Worm (Caenorhabditis elegans) whole organism, L3 larva: ENCODE data around the gene clec-5.

Experiments used
- R02D3.7 ChIP-seq: fragments of 150-350 bp; optimal IDR thresholded peaks from 2 replicates; lab custom pipeline; 2014; ENCODE audit warnings: missing biosample characterization, missing genetic modification characterization
- ZK546.5 ChIP-seq: sonication (generic microtip); optimal IDR thresholded peaks from 2 replicates; lab custom pipeline; 2017; ENCODE audit warnings: missing biosample characterization, missing genetic modification characterization
- aly-2 ChIP-seq: fragments of 150-350 bp; optimal IDR thresholded peaks from 2 replicates; lab custom pipeline; 2014; ENCODE audit warnings: missing biosample characterization, missing genetic modification characterization
- ama-1 ChIP-seq: fragments of 150-350 bp; optimal IDR thresholded peaks from 2 replicates; lab custom pipeline; 2018
- ceh-28 ChIP-seq: fragments of 150-350 bp; optimal IDR thresholded peaks from 2 replicates; lab custom pipeline; 2014; ENCODE audit warnings: missing biosample characterization, missing genetic modification reagents, missing genetic modification characterization
- ceh-9 ChIP-seq: sonication (generic microtip); optimal IDR thresholded peaks from 2 replicates; lab custom pipeline; 2018; ENCODE audit warnings: missing biosample characterization, missing genetic modification characterization
- daf-12 ChIP-seq: fragments of 150-350 bp; optimal IDR thresholded peaks from 2 replicates; lab custom pipeline; 2014; ENCODE audit warnings: missing biosample characterization, missing genetic modification reagents, missing genetic modification characterization
- egl-27 ChIP-seq: sonication (generic microtip); optimal IDR thresholded peaks from 4 replicates; lab custom pipeline; 2017; ENCODE audit warnings: missing biosample characterization, missing genetic modification reagents, missing genetic modification characterization
- egl-5 ChIP-seq: fragments of 150-350 bp; optimal IDR thresholded peaks from 2 replicates; lab custom pipeline; 2017; ENCODE audit warnings: missing biosample characterization, missing genetic modification reagents, missing genetic modification characterization, inconsistent platforms
- elt-1 ChIP-seq: fragments of 150-350 bp; optimal IDR thresholded peaks from 2 replicates; lab custom pipeline; 2014; ENCODE audit warnings: missing biosample characterization, missing genetic modification characterization
- elt-2 ChIP-seq: sonication (generic microtip); optimal IDR thresholded peaks from 2 replicates; lab custom pipeline; 2016; ENCODE audit warnings: missing genetic modification reagents, mild to moderate bottlenecking, missing genetic modification characterization, missing compliant biosample characterization
- elt-3 ChIP-seq, 3 experiments: fragments of 150-350 bp in 1 of 3; sonication (generic microtip) in 2 of 3; optimal IDR thresholded peaks; 2 replicates in 2 of 3; 4 replicates in 1 of 3; lab custom pipeline; 2014 to 2017; ENCODE audit warnings: missing biosample characterization in 3 of 3, missing genetic modification characterization in 3 of 3
- eor-1 ChIP-seq, 2 experiments: fragments of 150-350 bp; optimal IDR thresholded peaks; 2 replicates each; lab custom pipeline; 2014 to 2018; ENCODE audit warnings: missing biosample characterization in 2 of 2, missing genetic modification characterization in 2 of 2
- fkh-10 ChIP-seq: sonication (generic microtip); optimal IDR thresholded peaks from 2 replicates; lab custom pipeline; 2017; ENCODE audit warnings: missing biosample characterization, missing genetic modification reagents, missing genetic modification characterization
- fos-1 ChIP-seq: fragments of 150-350 bp; optimal IDR thresholded peaks from 2 replicates; lab custom pipeline; 2014; ENCODE audit warnings: missing biosample characterization, missing genetic modification characterization
- hmg-11 ChIP-seq: sonication (generic microtip); optimal IDR thresholded peaks from 2 replicates; lab custom pipeline; 2016; ENCODE audit warnings: missing genetic modification characterization, missing compliant biosample characterization
- jun-1 ChIP-seq: fragments of 150-350 bp; optimal IDR thresholded peaks from 2 replicates; lab custom pipeline; 2014; ENCODE audit warnings: missing biosample characterization, missing genetic modification reagents, missing genetic modification characterization
- lin-15B ChIP-seq: fragments of 150-350 bp; optimal IDR thresholded peaks from 2 replicates; lab custom pipeline; 2014; ENCODE audit warnings: missing biosample characterization, missing genetic modification characterization
- lin-39 ChIP-seq: fragments of 150-350 bp; optimal IDR thresholded peaks from 2 replicates; lab custom pipeline; 2018; ENCODE audit warnings: missing biosample characterization, missing genetic modification reagents, missing genetic modification characterization
- lsy-12 ChIP-seq: sonication (generic microtip); optimal IDR thresholded peaks from 2 replicates; lab custom pipeline; 2016; ENCODE audit warnings: mild to moderate bottlenecking, missing genetic modification characterization, missing compliant biosample characterization
- mdl-1 ChIP-seq: fragments of 150-350 bp; optimal IDR thresholded peaks from 2 replicates; lab custom pipeline; 2014; ENCODE audit warnings: missing biosample characterization, missing genetic modification characterization
- mml-1 ChIP-seq: fragments of 150-350 bp; sonication (generic microtip); optimal IDR thresholded peaks from 3 replicates; lab custom pipeline; 2014; ENCODE audit warnings: missing biosample characterization, missing genetic modification characterization
- nfya-1 ChIP-seq: sonication (generic microtip); optimal IDR thresholded peaks from 2 replicates; lab custom pipeline; 2017; ENCODE audit warnings: missing genetic modification characterization, mild to moderate bottlenecking, missing compliant biosample characterization, antibody characterized with exemption, moderate library complexity; ENCODE audit not compliant: insufficient read depth
- nhr-11 ChIP-seq: fragments of 150-350 bp; optimal IDR thresholded peaks from 2 replicates; lab custom pipeline; 2014; ENCODE audit warnings: missing biosample characterization, missing genetic modification characterization
- nhr-12 ChIP-seq: fragments of 150-350 bp; optimal IDR thresholded peaks from 2 replicates; lab custom pipeline; 2014; ENCODE audit warnings: missing biosample characterization, missing genetic modification characterization
- nhr-23 ChIP-seq: fragments of 150-350 bp; optimal IDR thresholded peaks from 2 replicates; lab custom pipeline; 2014; ENCODE audit warnings: missing biosample characterization, missing genetic modification reagents, missing genetic modification characterization
- nhr-237 ChIP-seq: fragments of 150-350 bp; optimal IDR thresholded peaks from 2 replicates; lab custom pipeline; 2014; ENCODE audit warnings: missing biosample characterization, missing genetic modification characterization
- nhr-25 ChIP-seq: sonication (generic microtip); optimal IDR thresholded peaks from 2 replicates; lab custom pipeline; 2017; ENCODE audit warnings: missing biosample characterization, missing genetic modification characterization
- nhr-28 ChIP-seq: fragments of 150-350 bp; optimal IDR thresholded peaks from 2 replicates; lab custom pipeline; 2014; ENCODE audit warnings: missing biosample characterization, missing genetic modification characterization
- nhr-43 ChIP-seq: sonication (generic microtip); optimal IDR thresholded peaks from 2 replicates; lab custom pipeline; 2016; ENCODE audit warnings: mild to moderate bottlenecking, missing genetic modification characterization, missing compliant biosample characterization; ENCODE audit not compliant: poor library complexity, severe bottlenecking
- nhr-76 ChIP-seq: fragments of 150-350 bp; sonication (generic microtip); optimal IDR thresholded peaks from 5 replicates; lab custom pipeline; 2014; ENCODE audit warnings: missing biosample characterization, missing genetic modification characterization
- nhr-77 ChIP-seq: fragments of 150-350 bp; optimal IDR thresholded peaks from 2 replicates; lab custom pipeline; 2014; ENCODE audit warnings: missing biosample characterization, missing genetic modification characterization
- pha-4 ChIP-seq: fragments of 150-350 bp; optimal IDR thresholded peaks from 2 replicates; lab custom pipeline; 2014; ENCODE audit warnings: missing biosample characterization, missing genetic modification reagents, missing genetic modification characterization
- pqm-1 ChIP-seq: fragments of 150-350 bp; optimal IDR thresholded peaks from 2 replicates; lab custom pipeline; 2017; ENCODE audit warnings: missing biosample characterization, missing genetic modification characterization, inconsistent platforms
- sea-2 ChIP-seq: fragments of 150-350 bp; sonication (generic microtip); optimal IDR thresholded peaks from 4 replicates; lab custom pipeline; 2014; ENCODE audit warnings: missing biosample characterization, missing genetic modification reagents, missing genetic modification characterization
- skn-1 ChIP-seq: fragments of 150-350 bp; optimal IDR thresholded peaks from 2 replicates; lab custom pipeline; 2014; ENCODE audit warnings: missing biosample characterization, missing genetic modification characterization
- snpc-4 ChIP-seq: fragments of 150-350 bp; optimal IDR thresholded peaks from 2 replicates; lab custom pipeline; 2014; ENCODE audit warnings: missing biosample characterization, missing genetic modification characterization
- tbx-2 ChIP-seq: sonication (generic microtip); optimal IDR thresholded peaks from 2 replicates; lab custom pipeline; 2016; ENCODE audit warnings: mild to moderate bottlenecking, missing genetic modification characterization, missing compliant biosample characterization
- ztf-11 ChIP-seq: fragments of 150-350 bp; optimal IDR thresholded peaks from 2 replicates; lab custom pipeline; 2014; ENCODE audit warnings: missing biosample characterization, missing genetic modification characterization

clec-5 gene

DNA sequence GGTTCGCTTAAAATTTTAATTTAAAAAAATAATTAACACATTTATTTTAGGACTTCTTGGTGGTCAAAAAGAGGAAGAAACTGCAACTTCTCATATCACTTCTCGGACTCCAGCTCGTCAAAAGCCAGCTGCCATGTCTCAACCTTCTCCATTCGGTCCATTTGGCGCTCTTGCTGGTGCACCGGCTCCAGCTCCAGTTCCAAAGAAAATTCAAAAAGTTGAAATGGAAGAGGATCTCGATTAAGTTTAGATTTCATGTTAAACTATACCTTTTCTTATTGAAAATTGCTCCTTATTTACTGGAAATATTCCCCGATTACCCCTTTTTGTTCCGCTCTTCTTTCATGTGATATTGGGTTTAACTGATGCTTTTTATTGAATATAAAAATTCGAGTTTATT is 30.3 kb upstream of the clec-5 start:
- TF ChIP-seq R02D3.7 (tag; lab: Kevin White, UChicago) (no peak), nfya-1 (tag; lab: Kevin White, UChicago) (no peak), nhr-237 (tag; lab: Kevin White, UChicago) (no peak), nhr-11 (no peak), elt-3 (tag; optimal IDR thresholded peaks at IDR 0.05; lab: Kevin White, UChicago) (no peak), ZK546.5 (tag; lab: Kevin White, UChicago) (no peak), fos-1 (tag; lab: Kevin White, UChicago) (no peak), nhr-23 (tag; lab: Kevin White, UChicago) (no peak), fkh-10 (no peak), nhr-12 (tag; lab: Kevin White, UChicago) (no peak), aly-2 (tag; lab: Kevin White, UChicago) (no peak), daf-12 (tag; lab: Kevin White, UChicago) (no peak), mml-1 (tag; lab: Kevin White, UChicago) (no peak), nhr-43 (tag; lab: Kevin White, UChicago) (no peak), mdl-1 (tag; lab: Kevin White, UChicago) (no peak), ceh-9 (tag; lab: Kevin White, UChicago) (no peak), eor-1 (tag; optimal IDR thresholded peaks at IDR 0.05; lab: Kevin White, UChicago) (no peak), lin-15B (tag; lab: Kevin White, UChicago) (no peak), egl-27 (no peak), nhr-77 (tag; lab: Kevin White, UChicago) (no peak)

DNA sequence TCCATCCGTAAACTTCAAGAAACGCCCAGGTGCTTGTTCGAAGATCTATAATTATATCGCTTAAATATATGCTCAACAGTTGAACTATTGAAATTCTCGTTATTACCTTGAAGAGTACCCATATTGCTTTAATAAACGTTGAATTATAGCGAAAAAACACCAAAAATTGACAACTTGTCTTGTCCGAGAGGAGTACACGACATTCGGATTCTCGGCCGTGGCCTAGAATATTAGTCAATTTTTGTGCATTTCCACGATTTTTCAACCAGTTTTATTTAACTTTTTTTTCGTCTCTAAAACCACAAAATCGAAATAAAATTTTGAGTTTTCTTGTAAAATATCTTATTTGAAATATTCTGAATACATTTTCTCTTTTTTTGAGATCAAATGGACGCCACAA is 28.9 kb upstream of the clec-5 start, which contains the start of the genes F26F4.9 and cee-1:
TSS of gene F26F4.9 (minus strand) at position 205 of the 400 bp plus-strand sequence.
TSS of gene cee-1 (plus strand) at position 383 of the 400 bp plus-strand sequence.
- TF ChIP-seq elt-2 (tag; lab: Kevin White, UChicago) (peak; percentile 6), pqm-1 (tag; lab: Kevin White, UChicago) (peak; percentile 43), nhr-43 (tag; lab: Kevin White, UChicago) (peak; percentile 90), nhr-23 (tag; lab: Kevin White, UChicago) (peak; percentile 48), nhr-25 (tag; lab: Kevin White, UChicago) (no peak), fos-1 (tag; lab: Kevin White, UChicago) (no peak), jun-1 (tag; lab: Kevin White, UChicago) (peak; percentile 22), snpc-4 (tag; lab: Kevin White, UChicago) (peak; percentile 53), hmg-11 (tag; lab: Kevin White, UChicago) (peak; percentile 33), lin-15B (tag; lab: Kevin White, UChicago) (peak; percentile 80), R02D3.7 (tag; lab: Kevin White, UChicago) (no peak), daf-12 (tag; lab: Kevin White, UChicago) (no peak), nfya-1 (tag; lab: Kevin White, UChicago) (peak; percentile 65), pha-4 (tag; lab: Kevin White, UChicago) (peak; percentile 71)

DNA sequence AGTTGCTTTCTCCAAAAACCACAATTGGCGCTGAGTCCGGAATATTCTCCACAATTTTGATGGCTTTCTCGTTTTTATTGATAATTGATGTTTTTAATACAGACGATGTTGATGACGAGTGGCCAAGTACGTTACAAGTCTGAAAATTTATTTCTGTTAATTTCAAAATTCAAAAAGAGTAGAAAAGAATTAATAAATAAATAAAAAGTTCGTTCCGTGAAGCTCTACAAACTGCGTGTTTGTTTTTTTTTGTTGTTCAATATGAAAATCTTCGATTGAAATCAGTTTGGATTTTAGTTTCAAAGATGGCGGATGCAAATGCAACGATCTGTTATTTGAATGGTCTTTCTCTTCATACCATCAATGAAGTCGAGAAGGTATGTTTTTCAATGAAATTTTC is 27.6 kb upstream of the clec-5 start, which contains the start of gene F26F4.2:
TSS of gene F26F4.2 (plus strand) at position 301 of the 400 bp plus-strand sequence.
- TF ChIP-seq nhr-11: no peak
- no peak for TF ChIP-seq lsy-12 (tag; lab: Kevin White, UChicago)
- no peak for TF ChIP-seq nhr-43 (tag; lab: Kevin White, UChicago)
- TF ChIP-seq elt-1: no peak
- TF ChIP-seq aly-2 (tag; lab: Kevin White, UChicago): no peak
- TF ChIP-seq fos-1 (tag; lab: Kevin White, UChicago): no peak
- TF ChIP-seq nhr-76: no peak
- no peak for TF ChIP-seq ztf-11 (tag; lab: Kevin White, UChicago)

DNA sequence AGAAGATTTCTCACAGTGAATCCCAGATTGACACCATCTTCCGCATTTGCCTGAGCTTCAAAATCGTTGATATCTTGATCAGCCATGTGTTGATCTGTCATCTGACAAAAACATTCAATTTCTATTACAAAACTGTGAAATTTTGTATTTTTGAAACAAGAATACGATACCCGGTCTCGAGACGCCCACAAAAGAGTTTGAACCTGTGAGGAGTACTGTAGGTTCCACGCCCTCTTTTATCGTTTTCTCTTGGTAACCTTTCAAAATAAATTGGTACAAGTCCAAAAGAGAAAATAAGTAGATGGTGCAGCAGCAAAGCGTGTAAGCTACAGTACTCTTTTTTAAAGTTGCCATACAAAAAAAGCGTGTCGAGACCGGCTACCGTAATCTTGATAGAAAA is 26.5 kb upstream of the clec-5 start, which contains the start of gene F26F4.12:
TSS of gene F26F4.12 (minus strand) at position 101 of the 400 bp plus-strand sequence.
- TF ChIP-seq sea-2: no peak
- TF ChIP-seq, all 47 proteins: peak for 0

DNA sequence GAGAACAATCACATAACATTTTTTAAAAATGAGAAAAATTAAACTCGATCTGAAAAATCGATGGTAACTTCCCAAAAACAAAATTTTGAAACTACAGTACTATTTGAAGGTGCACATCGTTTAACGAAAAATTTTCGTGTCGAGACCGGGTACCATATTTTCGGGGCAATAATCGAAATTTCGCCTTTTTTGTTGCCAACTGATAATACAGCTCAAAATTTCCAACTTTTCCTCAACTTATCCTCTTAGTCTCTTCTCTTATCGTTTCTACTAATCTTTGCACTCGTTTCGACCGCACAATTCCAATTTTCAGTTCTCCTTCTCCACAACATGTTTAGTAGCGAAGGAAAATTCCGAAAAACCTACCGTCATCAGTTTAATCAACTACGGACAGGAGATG is 23.5 kb upstream of the clec-5 start, which contains the start of gene rom-1:
TSS of gene rom-1 (plus strand) at position 301 of the 400 bp plus-strand sequence.
- TF ChIP-seq elt-1 (no peak), lin-15B (tag; lab: Kevin White, UChicago) (no peak), tbx-2 (tag; lab: Kevin White, UChicago) (no peak), aly-2 (tag; lab: Kevin White, UChicago) (no peak), skn-1 (no peak), mdl-1 (tag; lab: Kevin White, UChicago) (no peak), nhr-28 (no peak), elt-2 (tag; lab: Kevin White, UChicago) (no peak), R02D3.7 (tag; lab: Kevin White, UChicago) (no peak), eor-1 (tag; optimal IDR thresholded peaks at IDR 0.05; lab: Kevin White, UChicago) (no peak), ceh-28 (tag; lab: Kevin White, UChicago) (no peak), nhr-23 (tag; lab: Kevin White, UChicago) (no peak), ama-1 (lab: Kevin White, UChicago) (no peak), egl-5 (no peak), lin-39 (tag; lab: Kevin White, UChicago) (no peak), pqm-1 (tag; lab: Kevin White, UChicago) (no peak)
